Fruit fly (Drosophila melanogaster): ENCODE measurements around the gene Sox21a.

The Sox21a gene

DNA sequence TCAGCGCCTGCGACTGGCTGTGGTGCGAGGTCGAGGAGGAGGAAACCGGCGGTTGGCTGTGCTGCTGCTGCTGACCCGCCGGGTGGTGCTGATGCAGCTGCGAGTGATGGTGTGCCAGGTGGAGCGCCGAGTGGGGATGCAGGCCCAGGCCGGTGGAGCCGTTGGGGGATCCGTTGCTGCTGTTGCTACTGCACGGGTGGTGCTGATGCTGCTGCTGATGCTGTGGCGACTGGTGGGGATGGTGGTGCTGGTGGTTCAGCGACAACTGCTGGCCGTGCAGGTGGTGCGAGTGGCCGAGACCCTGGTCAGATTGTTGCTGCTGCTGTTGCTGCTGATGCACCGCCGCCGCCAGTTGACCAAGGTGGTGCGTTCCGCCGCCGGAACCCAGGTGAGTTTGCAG is 17.7 kb upstream of the Sox21a start:
- TF ChIP-seq CG13204 (GFP tag; optimal IDR thresholded peaks at IDR 0.05): no peak
- no peak for TF ChIP-seq Pif1B (GFP tag; optimal IDR thresholded peaks at IDR 0.05)
- no peak for TF ChIP-seq CG8301 (tag; optimal IDR thresholded peaks at IDR 0.05)
- TF ChIP-seq CG4496 (GFP tag; IDR thresholded peaks at IDR 0.05): no peak
- no peak for TF ChIP-seq rn (GFP tag; IDR thresholded peaks at IDR 0.05)
- TF ChIP-seq EcR (GFP tag; optimal IDR thresholded peaks at IDR 0.05): no peak
- no peak for TF ChIP-seq Pif1A (GFP tag; optimal IDR thresholded peaks at IDR 0.05)
- no peak for TF ChIP-seq D1 (tag; optimal IDR thresholded peaks at IDR 0.05)
- no peak for TF ChIP-seq CG15710 (tag; optimal IDR thresholded peaks at IDR 0.05)
- TF ChIP-seq CG17806 (tag; optimal IDR thresholded peaks at IDR 0.05): no peak
- no peak for TF ChIP-seq Snoo (tag; optimal IDR thresholded peaks at IDR 0.05)
- TF ChIP-seq CG32121 (GFP tag; IDR thresholded peaks at IDR 0.05): no peak
- TF ChIP-seq CG9948 (tag; optimal IDR thresholded peaks at IDR 0.05): no peak
- TF ChIP-seq CG14655 (GFP tag; optimal IDR thresholded peaks at IDR 0.05): no peak

DNA sequence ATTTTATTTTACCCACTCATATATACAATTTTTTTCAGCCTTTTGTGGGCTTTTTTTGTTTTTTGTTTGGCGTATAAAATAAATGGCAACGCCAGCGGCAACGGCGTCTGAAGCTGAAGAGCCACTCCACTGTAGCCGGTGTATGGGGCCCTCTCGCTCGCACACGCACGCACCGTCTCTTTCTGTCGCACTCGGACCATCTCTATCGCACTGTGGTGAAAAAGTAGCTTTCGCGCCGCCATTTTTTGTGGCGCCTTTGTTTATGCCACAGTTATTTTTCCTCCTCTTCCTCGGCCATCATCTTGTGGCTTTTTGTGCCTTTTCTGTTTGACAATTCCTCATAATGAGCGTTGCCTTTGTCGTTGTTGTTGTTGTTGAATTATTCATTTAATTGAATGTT is 14.1 kb upstream of the Sox21a start:
- TF ChIP-seq CG17806 (tag; optimal IDR thresholded peaks at IDR 0.05) (no peak), CG32121 (GFP tag; IDR thresholded peaks at IDR 0.05) (no peak), Pif1B (GFP tag; optimal IDR thresholded peaks at IDR 0.05) (no peak), EcR (GFP tag; optimal IDR thresholded peaks at IDR 0.05) (no peak), CG10348 (GFP tag; IDR thresholded peaks at IDR 0.05) (no peak), rn (GFP tag; IDR thresholded peaks at IDR 0.05) (no peak), Ets98B (GFP tag; IDR thresholded peaks at IDR 0.05) (no peak), CG34367 (tag; optimal IDR thresholded peaks at IDR 0.05) (no peak), CG4496 (GFP tag; IDR thresholded peaks at IDR 0.05) (no peak), fd96Ca (GFP tag; IDR thresholded peaks at IDR 0.05) (no peak), D1 (tag; optimal IDR thresholded peaks at IDR 0.05) (no peak), CG9948 (tag; optimal IDR thresholded peaks at IDR 0.05) (no peak), CG8159 (tag; optimal IDR thresholded peaks at IDR 0.05) (no peak), CG12605 (GFP tag; IDR thresholded peaks at IDR 0.05) (no peak), gl (tag; optimal IDR thresholded peaks at IDR 0.05) (no peak), Pif1A (GFP tag; optimal IDR thresholded peaks at IDR 0.05) (no peak)

DNA sequence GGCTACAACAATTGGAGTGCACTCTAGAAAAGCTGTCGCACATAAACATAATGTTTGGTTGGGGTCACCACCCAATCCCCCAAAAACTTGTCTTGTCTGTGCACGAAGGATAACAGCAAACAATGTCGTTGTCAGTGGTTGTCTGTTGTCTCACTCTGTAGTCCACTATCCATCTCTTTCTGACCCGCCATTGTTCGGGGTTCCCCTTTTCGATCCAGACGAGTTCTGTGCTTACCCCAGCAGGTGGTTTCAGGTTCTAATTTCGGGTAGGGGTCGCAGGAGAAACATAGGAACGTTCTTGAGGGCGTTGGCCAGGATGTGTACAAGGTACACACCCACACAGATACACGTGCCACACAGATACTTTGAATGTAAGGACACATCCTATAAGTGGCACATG is 10.8 kb upstream of the Sox21a start:
- no peak for TF ChIP-seq fd96Ca (GFP tag; IDR thresholded peaks at IDR 0.05)
- TF ChIP-seq CG17806 (tag; optimal IDR thresholded peaks at IDR 0.05): no peak
- no peak for TF ChIP-seq CG10348 (GFP tag; IDR thresholded peaks at IDR 0.05)
- TF ChIP-seq CG8301 (tag; optimal IDR thresholded peaks at IDR 0.05): no peak
- no peak for TF ChIP-seq Pif1B (GFP tag; optimal IDR thresholded peaks at IDR 0.05)
- TF ChIP-seq CG13204 (GFP tag; optimal IDR thresholded peaks at IDR 0.05): no peak
- no peak for TF ChIP-seq D1 (tag; optimal IDR thresholded peaks at IDR 0.05)
- TF ChIP-seq CG32121 (GFP tag; IDR thresholded peaks at IDR 0.05): no peak
- TF ChIP-seq Ets98B (GFP tag; IDR thresholded peaks at IDR 0.05): no peak

DNA sequence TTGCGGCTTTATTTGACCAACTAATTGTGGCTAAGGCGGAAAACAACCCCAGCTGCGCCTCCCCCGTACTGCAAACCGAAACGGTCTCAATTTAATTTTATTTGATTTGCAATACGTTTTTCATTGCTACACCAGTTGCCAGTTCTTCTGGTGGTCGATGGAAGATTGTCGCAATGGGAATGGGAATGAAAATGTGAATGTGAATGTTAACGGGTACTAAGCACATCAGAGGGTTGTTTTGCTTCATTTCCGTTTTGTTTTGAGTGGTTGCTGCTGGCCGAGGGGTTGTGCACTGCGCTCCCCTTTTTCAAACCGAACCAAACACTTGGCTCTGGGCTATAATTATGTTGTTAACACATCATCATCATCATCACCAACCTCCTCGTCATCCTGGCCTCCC is 6.2 kb upstream of the Sox21a start:
- TF ChIP-seq gl (tag; optimal IDR thresholded peaks at IDR 0.05): no peak
- TF ChIP-seq CG9948 (tag; optimal IDR thresholded peaks at IDR 0.05): no peak
- no peak for TF ChIP-seq CG10348 (GFP tag; IDR thresholded peaks at IDR 0.05)
- no peak for TF ChIP-seq CG4496 (GFP tag; IDR thresholded peaks at IDR 0.05)
- no peak for TF ChIP-seq D1 (tag; optimal IDR thresholded peaks at IDR 0.05)
- TF ChIP-seq Snoo (tag; optimal IDR thresholded peaks at IDR 0.05): no peak
- TF ChIP-seq Ets98B (GFP tag; IDR thresholded peaks at IDR 0.05): no peak
- no peak for TF ChIP-seq fd96Ca (GFP tag; IDR thresholded peaks at IDR 0.05)
- no peak for TF ChIP-seq CG15710 (tag; optimal IDR thresholded peaks at IDR 0.05)
- no peak for TF ChIP-seq CG8301 (tag; optimal IDR thresholded peaks at IDR 0.05)
- no peak for TF ChIP-seq Pif1A (GFP tag; optimal IDR thresholded peaks at IDR 0.05)
- no peak for TF ChIP-seq CG12605 (GFP tag; IDR thresholded peaks at IDR 0.05)
- no peak for TF ChIP-seq CG8159 (tag; optimal IDR thresholded peaks at IDR 0.05)
- TF ChIP-seq CG17806 (tag; optimal IDR thresholded peaks at IDR 0.05): no peak
- no peak for TF ChIP-seq CG13204 (GFP tag; optimal IDR thresholded peaks at IDR 0.05)
- TF ChIP-seq EcR (GFP tag; optimal IDR thresholded peaks at IDR 0.05): no peak
- no peak for TF ChIP-seq Pif1B (GFP tag; optimal IDR thresholded peaks at IDR 0.05)
- no peak for TF ChIP-seq CG32121 (GFP tag; IDR thresholded peaks at IDR 0.05)

DNA sequence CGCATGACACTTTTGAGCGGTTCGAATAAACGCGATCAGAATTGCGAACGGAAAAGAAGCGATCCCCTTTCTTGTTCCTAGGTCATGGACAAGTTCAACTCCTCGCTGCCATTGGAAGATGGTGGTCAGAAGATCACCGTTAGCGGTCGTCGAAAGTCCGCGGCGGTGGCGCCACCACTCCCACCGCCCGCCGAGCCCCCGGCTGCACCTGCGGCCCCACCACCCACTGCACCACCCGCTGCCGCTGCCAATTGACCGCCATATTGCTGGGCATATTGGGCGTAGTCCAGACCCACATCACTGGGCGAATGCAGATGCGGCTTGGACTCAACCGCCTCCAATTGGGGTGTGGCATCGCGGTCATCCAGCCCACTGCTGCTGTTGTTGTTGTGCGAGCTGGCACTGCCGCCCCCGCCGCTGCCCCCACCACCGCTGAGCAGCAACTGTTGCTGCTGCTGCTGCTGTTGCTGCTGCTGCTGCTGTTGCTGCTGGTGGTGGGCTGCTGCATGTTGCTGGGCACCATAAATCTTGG is 5.0 kb upstream of the Sox21a start:
- no peak for TF ChIP-seq EcR (GFP tag; optimal IDR thresholded peaks at IDR 0.05)
- TF ChIP-seq Pif1A (GFP tag; optimal IDR thresholded peaks at IDR 0.05): no peak
- TF ChIP-seq CG14655 (GFP tag; optimal IDR thresholded peaks at IDR 0.05): no peak
- no peak for TF ChIP-seq rn (GFP tag; IDR thresholded peaks at IDR 0.05)
- TF ChIP-seq CG10348 (GFP tag; IDR thresholded peaks at IDR 0.05): no peak
- no peak for TF ChIP-seq CG34367 (tag; optimal IDR thresholded peaks at IDR 0.05)
- TF ChIP-seq Snoo (tag; optimal IDR thresholded peaks at IDR 0.05): no peak
- TF ChIP-seq CG12605 (GFP tag; IDR thresholded peaks at IDR 0.05): no peak
- no peak for TF ChIP-seq CG17806 (tag; optimal IDR thresholded peaks at IDR 0.05)
- no peak for TF ChIP-seq CG32121 (GFP tag; IDR thresholded peaks at IDR 0.05)
- TF ChIP-seq gl (tag; optimal IDR thresholded peaks at IDR 0.05): no peak

DNA sequence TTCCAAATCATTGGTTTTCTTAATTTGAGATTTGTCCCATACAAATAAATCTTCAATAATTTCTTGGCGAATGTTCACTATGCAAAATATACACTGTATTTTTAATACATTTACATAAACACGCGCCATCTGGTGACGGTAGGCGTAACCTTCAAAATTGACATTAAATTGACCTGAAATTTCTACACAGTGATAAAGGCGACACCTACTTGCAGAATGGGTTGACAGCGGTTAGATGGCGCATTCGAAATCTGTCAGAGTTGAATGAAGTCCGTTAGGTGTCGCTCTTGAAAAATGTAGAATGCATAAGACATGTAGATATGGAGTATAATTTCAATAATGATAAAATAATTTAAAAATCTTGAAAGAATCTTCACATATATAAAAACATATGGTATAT is 3.5 kb upstream of the Sox21a start:
- no peak for TF ChIP-seq gl (tag; optimal IDR thresholded peaks at IDR 0.05)
- no peak for TF ChIP-seq EcR (GFP tag; optimal IDR thresholded peaks at IDR 0.05)
- TF ChIP-seq CG8159 (tag; optimal IDR thresholded peaks at IDR 0.05): peak; percentile 11
- no peak for TF ChIP-seq CG34367 (tag; optimal IDR thresholded peaks at IDR 0.05)
- TF ChIP-seq CG12605 (GFP tag; IDR thresholded peaks at IDR 0.05): no peak
- TF ChIP-seq rn (GFP tag; IDR thresholded peaks at IDR 0.05): 0 out of 2 replicates have a peak, but pooled peaks have one; percentile 36
- TF ChIP-seq CG13204 (GFP tag; optimal IDR thresholded peaks at IDR 0.05): no peak
- no peak for TF ChIP-seq fd96Ca (GFP tag; IDR thresholded peaks at IDR 0.05)
- no peak for TF ChIP-seq CG32121 (GFP tag; IDR thresholded peaks at IDR 0.05)
- TF ChIP-seq Ets98B (GFP tag; IDR thresholded peaks at IDR 0.05): no peak
- TF ChIP-seq CG17806 (tag; optimal IDR thresholded peaks at IDR 0.05): no peak
- TF ChIP-seq Pif1A (GFP tag; optimal IDR thresholded peaks at IDR 0.05): no peak
- TF ChIP-seq Snoo (tag; optimal IDR thresholded peaks at IDR 0.05): peak; percentile 50
- no peak for TF ChIP-seq Pif1B (GFP tag; optimal IDR thresholded peaks at IDR 0.05)
- TF ChIP-seq CG10348 (GFP tag; IDR thresholded peaks at IDR 0.05): 0 out of 2 replicates have a peak, but pooled peaks have one; percentile 13
- no peak for TF ChIP-seq CG4496 (GFP tag; IDR thresholded peaks at IDR 0.05)
- TF ChIP-seq CG15710 (tag; optimal IDR thresholded peaks at IDR 0.05): no peak
- TF ChIP-seq D1 (tag; optimal IDR thresholded peaks at IDR 0.05): peak; percentile 89

Data from whole organism, pupa.